Fruit fly (Drosophila melanogaster) whole organism, embryonic: ENCODE results near the gene sno.

Experiments used
- Antp ChIP-seq: fragments of 200-800 bp; sonication (Bioruptor generic); optimal IDR thresholded peaks from 3 replicates; lab custom pipeline; 2016; ENCODE audit warnings: missing biosample characterization, missing genetic modification characterization
- Atf6 ChIP-seq: fragments of 200-800 bp; sonication (Bioruptor generic); IDR thresholded peaks from 2 replicates; pipeline ENCODE4 v1.3.6; 2022; ENCODE audit warnings: missing biosample characterization, missing genetic modification characterization
- B-H2 ChIP-seq: fragments of 200-800 bp; sonication (Bioruptor generic); optimal IDR thresholded peaks from 2 replicates; lab custom pipeline; 2018; ENCODE audit warnings: missing biosample characterization, mild to moderate bottlenecking, missing genetic modification characterization
- BEAF-32 ChIP-seq: fragments of 200-800 bp; sonication (Bioruptor generic); optimal IDR thresholded peaks from 3 replicates; lab custom pipeline; 2017; ENCODE audit warnings: missing biosample characterization, missing genetic modification characterization, mild to moderate bottlenecking, moderate library complexity, missing genetic modification reagents
- Bgb ChIP-seq: fragments of 200-800 bp; sonication (Bioruptor generic); IDR thresholded peaks from 2 replicates; pipeline ENCODE4 v1.3.6; 2022; ENCODE audit warnings: missing biosample characterization, missing genetic modification characterization; ENCODE audit not compliant: partially characterized antibody
- CG10209 ChIP-seq: fragments of 200-800 bp; sonication (Bioruptor generic); optimal IDR thresholded peaks from 3 replicates; lab custom pipeline; 2017; ENCODE audit warnings: missing biosample characterization, mild to moderate bottlenecking, missing genetic modification characterization, missing genetic modification reagents
- CG10543 ChIP-seq: fragments of 200-800 bp; sonication (Bioruptor generic); optimal IDR thresholded peaks from 3 replicates; lab custom pipeline; 2017; ENCODE audit warnings: missing biosample characterization, mild to moderate bottlenecking, missing genetic modification characterization, moderate library complexity
- CG12236 ChIP-seq: fragments of 200-800 bp; sonication (Bioruptor generic); optimal IDR thresholded peaks from 2 replicates; lab custom pipeline; 2016; ENCODE audit warnings: missing biosample characterization, missing genetic modification characterization
- CG12299 ChIP-seq: fragments of 200-800 bp; sonication (Bioruptor generic); optimal IDR thresholded peaks from 2 replicates; lab custom pipeline; 2018; ENCODE audit warnings: missing biosample characterization, mild to moderate bottlenecking, missing genetic modification characterization
- CG13123 ChIP-seq: fragments of 200-800 bp; sonication (Bioruptor generic); optimal IDR thresholded peaks from 2 replicates; lab custom pipeline; 2016; ENCODE audit warnings: missing biosample characterization, missing genetic modification characterization
- CG14441 ChIP-seq: fragments of 200-800 bp; sonication (Bioruptor generic); IDR thresholded peaks from 2 replicates; pipeline ENCODE4 v1.3.6; 2022; ENCODE audit warnings: missing biosample characterization, missing genetic modification characterization
- CG15269 ChIP-seq: fragments of 200-800 bp; sonication (Bioruptor generic); optimal IDR thresholded peaks from 2 replicates; lab custom pipeline; 2018; ENCODE audit warnings: missing biosample characterization, mild to moderate bottlenecking, missing genetic modification characterization, moderate library complexity
- CG17568 ChIP-seq: fragments of 200-800 bp; sonication (Bioruptor generic); optimal IDR thresholded peaks from 2 replicates; lab custom pipeline; 2018; ENCODE audit warnings: missing biosample characterization, mild to moderate bottlenecking, missing genetic modification characterization, moderate library complexity
- CG1832 ChIP-seq: fragments of 200-800 bp; sonication (Bioruptor generic); optimal IDR thresholded peaks from 2 replicates; lab custom pipeline; 2017; ENCODE audit warnings: missing biosample characterization, mild to moderate bottlenecking, missing genetic modification characterization, inconsistent platforms
- CG18764 ChIP-seq: fragments of 200-800 bp; sonication (Bioruptor generic); optimal IDR thresholded peaks from 3 replicates; lab custom pipeline; 2016; ENCODE audit warnings: missing biosample characterization, missing genetic modification characterization
- CG2120 ChIP-seq: fragments of 200-800 bp; sonication (Bioruptor generic); optimal IDR thresholded peaks from 3 replicates; lab custom pipeline; 2016; ENCODE audit warnings: missing biosample characterization, missing genetic modification characterization
- CG33557 ChIP-seq: fragments of 200-800 bp; sonication (Bioruptor generic); optimal IDR thresholded peaks from 2 replicates; lab custom pipeline; 2019; ENCODE audit warnings: missing biosample characterization, mild to moderate bottlenecking, missing genetic modification characterization, moderate library complexity
- CG42726 ChIP-seq: fragments of 200-800 bp; sonication (Bioruptor generic); IDR thresholded peaks from 2 replicates; pipeline ENCODE4 v1.3.6; 2022; ENCODE audit warnings: missing biosample characterization, missing genetic modification characterization; ENCODE audit not compliant: partially characterized antibody
- CG4424 ChIP-seq: fragments of 200-800 bp; sonication (Bioruptor generic); optimal IDR thresholded peaks from 3 replicates; lab custom pipeline; 2016; ENCODE audit warnings: missing biosample characterization, missing genetic modification characterization
- CG4820 ChIP-seq: fragments of 200-800 bp; sonication (Bioruptor generic); optimal IDR thresholded peaks from 3 replicates; lab custom pipeline; 2016; ENCODE audit warnings: missing biosample characterization, missing genetic modification characterization
- CG4854 ChIP-seq: fragments of 200-800 bp; sonication (Bioruptor generic); optimal IDR thresholded peaks from 2 replicates; lab custom pipeline; 2016; ENCODE audit warnings: missing biosample characterization, missing genetic modification characterization, inconsistent platforms
- CG7987 ChIP-seq: fragments of 200-800 bp; sonication (Bioruptor generic); optimal IDR thresholded peaks from 2 replicates; lab custom pipeline; 2018; ENCODE audit warnings: missing biosample characterization, mild to moderate bottlenecking, missing genetic modification characterization, moderate library complexity
- CG9797 ChIP-seq: fragments of 200-800 bp; sonication (Bioruptor generic); optimal IDR thresholded peaks from 3 replicates; lab custom pipeline; 2018; ENCODE audit warnings: missing biosample characterization, mild to moderate bottlenecking, missing genetic modification characterization
- CG9817 ChIP-seq: fragments of 200-800 bp; sonication (Bioruptor generic); optimal IDR thresholded peaks from 2 replicates; lab custom pipeline; 2018; ENCODE audit warnings: missing biosample characterization, mild to moderate bottlenecking, missing genetic modification characterization, moderate library complexity
- CTCF ChIP-seq: fragments of 200-800 bp; sonication (Bioruptor generic); optimal IDR thresholded peaks from 2 replicates; lab custom pipeline; 2017; ENCODE audit warnings: missing biosample characterization, mild to moderate bottlenecking, missing genetic modification characterization, moderate library complexity
- Dll ChIP-seq: fragments of 200-800 bp; sonication (Bioruptor generic); IDR thresholded peaks from 4 replicates; pipeline ENCODE4 v1.3.6; 2022; ENCODE audit warnings: missing biosample characterization, missing genetic modification characterization; ENCODE audit not compliant: partially characterized antibody
- Ets97D ChIP-seq: fragments of 200-800 bp; sonication (Bioruptor generic); optimal IDR thresholded peaks from 3 replicates; lab custom pipeline; 2016; ENCODE audit warnings: missing biosample characterization, missing genetic modification characterization
- HHEX ChIP-seq: fragments of 200-800 bp; sonication (Bioruptor generic); optimal IDR thresholded peaks from 3 replicates; lab custom pipeline; 2017; ENCODE audit warnings: missing biosample characterization, mild to moderate bottlenecking, missing genetic modification characterization, missing genetic modification reagents
- HLH4C ChIP-seq: fragments of 200-800 bp; sonication (Bioruptor generic); IDR thresholded peaks from 3 replicates; pipeline ENCODE4 v1.3.6; 2022; ENCODE audit warnings: missing biosample characterization, missing genetic modification characterization; ENCODE audit not compliant: partially characterized antibody
- Hmx ChIP-seq: fragments of 200-800 bp; sonication (Bioruptor generic); optimal IDR thresholded peaks from 2 replicates; lab custom pipeline; 2016; ENCODE audit warnings: missing biosample characterization, missing genetic modification characterization
- Jarid2 ChIP-seq: fragments of 200-800 bp; sonication (Bioruptor generic); optimal IDR thresholded peaks from 3 replicates; lab custom pipeline; 2017; ENCODE audit warnings: mild to moderate bottlenecking, missing biosample characterization, missing genetic modification reagents, missing genetic modification characterization
- Ravus ChIP-seq: fragments of 200-800 bp; sonication (Bioruptor generic); IDR thresholded peaks from 2 replicates; pipeline ENCODE4 v1.3.6; 2022; ENCODE audit warnings: missing biosample characterization, missing genetic modification characterization
- Vsx1 ChIP-seq: fragments of 200-800 bp; sonication (Bioruptor generic); optimal IDR thresholded peaks from 2 replicates; lab custom pipeline; 2017; ENCODE audit warnings: missing biosample characterization, mild to moderate bottlenecking, missing genetic modification characterization, missing genetic modification reagents
- aop ChIP-seq: fragments of 200-800 bp; sonication (Bioruptor generic); IDR thresholded peaks from 2 replicates; pipeline ENCODE4 v1.3.6; 2022; ENCODE audit warnings: missing biosample characterization, missing genetic modification characterization
- bbx ChIP-seq: fragments of 200-800 bp; sonication (Bioruptor generic); IDR thresholded peaks from 2 replicates; pipeline ENCODE4 v1.3.6; 2022; ENCODE audit warnings: missing biosample characterization, missing genetic modification characterization; ENCODE audit not compliant: partially characterized antibody
- cato ChIP-seq: fragments of 200-800 bp; sonication (Bioruptor generic); optimal IDR thresholded peaks from 2 replicates; lab custom pipeline; 2016; ENCODE audit warnings: missing biosample characterization, missing genetic modification characterization, borderline replicate concordance
- danr ChIP-seq: fragments of 200-800 bp; sonication (Bioruptor generic); IDR thresholded peaks from 2 replicates; pipeline ENCODE4 v1.3.6; 2022; ENCODE audit warnings: missing biosample characterization, missing genetic modification characterization
- disco-r ChIP-seq: fragments of 200-800 bp; sonication (Bioruptor generic); optimal IDR thresholded peaks from 2 replicates; lab custom pipeline; 2016; ENCODE audit warnings: missing biosample characterization, missing genetic modification characterization
- fd96Cb ChIP-seq: fragments of 200-800 bp; sonication (Bioruptor generic); optimal IDR thresholded peaks from 2 replicates; lab custom pipeline; 2018; ENCODE audit warnings: missing biosample characterization, mild to moderate bottlenecking, missing genetic modification characterization, moderate library complexity
- gem ChIP-seq: fragments of 200-800 bp; sonication (Bioruptor generic); optimal IDR thresholded peaks from 2 replicates; lab custom pipeline; 2019; ENCODE audit warnings: missing biosample characterization, mild to moderate bottlenecking, missing genetic modification characterization, moderate library complexity
- h ChIP-seq: fragments of >200 bp; optimal IDR thresholded peaks from 2 replicates; lab custom pipeline; 2017
- hbn ChIP-seq: fragments of 200-800 bp; sonication (Bioruptor generic); IDR thresholded peaks from 2 replicates; pipeline ENCODE4 v1.3.6; 2022; ENCODE audit warnings: missing biosample characterization, missing genetic modification characterization; ENCODE audit not compliant: partially characterized antibody
- ind ChIP-seq: fragments of 200-800 bp; sonication (Bioruptor generic); optimal IDR thresholded peaks from 3 replicates; lab custom pipeline; 2016; ENCODE audit warnings: missing biosample characterization, missing genetic modification characterization
- rib ChIP-seq: fragments of 200-800 bp; sonication (Bioruptor generic); IDR thresholded peaks from 2 replicates; pipeline ENCODE4 v1.3.6; 2022; ENCODE audit warnings: missing biosample characterization, missing genetic modification characterization
- tap ChIP-seq: fragments of 200-800 bp; optimal IDR thresholded peaks from 3 replicates; lab custom pipeline; 2019; ENCODE audit warnings: missing biosample characterization, mild to moderate bottlenecking, missing genetic modification characterization, moderate library complexity
- zen ChIP-seq: fragments of 200-800 bp; sonication (Bioruptor generic); optimal IDR thresholded peaks from 3 replicates; lab custom pipeline; 2018; ENCODE audit warnings: missing biosample characterization, mild to moderate bottlenecking, missing genetic modification characterization, moderate library complexity

Gene sno

dm6 chrX:13159481-13159880, 52.0 kb downstream of the sno start, which contains the start of the genes Bap60 and CG12096 (continued):
- no peak for TF ChIP-seq CG17568
- peak; percentile 56 for TF ChIP-seq CG4854 (GFP tag; lab: Kevin White, UChicago)
- no peak for TF ChIP-seq aop (GFP tag; lab: Robert Waterston, UW)
- TF ChIP-seq Vsx1 (GFP tag; lab: Kevin White, UChicago): no peak
- peak; percentile 73 for TF ChIP-seq CG10543
- peak; percentile 79 for TF ChIP-seq ind (GFP tag; lab: Kevin White, UChicago)
- peak; percentile 34 for TF ChIP-seq CG13123 (GFP tag; lab: Kevin White, UChicago)
- no peak for TF ChIP-seq Hmx (GFP tag; lab: Kevin White, UChicago)
- peak; percentile 43 for TF ChIP-seq CG42726 (GFP tag; lab: Robert Waterston, UW)
- peak; percentile 9 for TF ChIP-seq Jarid2 (GFP tag; lab: Kevin White, UChicago)
- TF ChIP-seq CG10209 (GFP tag; lab: Kevin White, UChicago): peak; percentile 52
- peak; percentile 83 for TF ChIP-seq gem (tag; lab: Kevin White, UChicago)
- TF ChIP-seq CG7987 (GFP tag; lab: Kevin White, UChicago): peak; percentile 28
- peak; percentile 88 for TF ChIP-seq Bgb
- peak; percentile 26; the same call in 1 of the 2 replicates for TF ChIP-seq Atf6 (GFP tag; lab: Robert Waterston, UW)
- TF ChIP-seq BEAF-32 (GFP tag; lab: Kevin White, UChicago): peak; percentile 97
- TF ChIP-seq CG33557 (GFP tag; lab: Kevin White, UChicago): peak; percentile 68
- TF ChIP-seq CG9797 (GFP tag; lab: Kevin White, UChicago): peak; percentile 55
- peak; percentile 97 for TF ChIP-seq Dll (GFP tag; lab: Robert Waterston, UW)
- peak; percentile 85 for TF ChIP-seq CG9817 (tag; lab: Kevin White, UChicago)
- peak; percentile 51; the same call in 1 of the 2 replicates for TF ChIP-seq CG14441 (GFP tag; lab: Robert Waterston, UW)
- peak; percentile 32 for TF ChIP-seq CTCF (GFP tag; lab: Kevin White, UChicago)
- no peak for TF ChIP-seq Ravus (GFP tag; lab: Robert Waterston, UW)
- peak; percentile 26 for TF ChIP-seq HHEX (GFP tag; lab: Kevin White, UChicago)
- TF ChIP-seq CG2120: peak; percentile 90
- peak; percentile 56 for TF ChIP-seq fd96Cb
- peak; percentile 75 for TF ChIP-seq bbx
- peak; percentile 57 for TF ChIP-seq disco-r (GFP tag; lab: Kevin White, UChicago)
- TF ChIP-seq cato: peak; percentile 25
- no peak for TF ChIP-seq danr (GFP tag; lab: Robert Waterston, UW)
- no peak for TF ChIP-seq CG12236 (GFP tag; lab: Kevin White, UChicago)
- TF ChIP-seq Ets97D (GFP tag; lab: Kevin White, UChicago): peak; percentile 87
- peak; percentile 50 for TF ChIP-seq CG12299
- peak; percentile 69 for TF ChIP-seq CG15269
- peak; percentile 37 for TF ChIP-seq zen (tag; lab: Kevin White, UChicago)
- peak; percentile 74 for TF ChIP-seq B-H2 (GFP tag; lab: Kevin White, UChicago)
- peak; percentile 94 for TF ChIP-seq HLH4C (GFP tag; lab: Robert Waterston, UW)
- no peak for TF ChIP-seq rib (GFP tag; lab: Robert Waterston, UW)
- TF ChIP-seq CG4820 (GFP tag; lab: Kevin White, UChicago): peak; percentile 65
- peak; percentile 73 for TF ChIP-seq Antp (GFP tag; lab: Kevin White, UChicago)
- TF ChIP-seq tap (tag; lab: Kevin White, UChicago): no peak
- peak; percentile 92 for TF ChIP-seq hbn (GFP tag; lab: Robert Waterston, UW)
- no peak for TF ChIP-seq h (lab: Kevin White, UChicago)
- peak; percentile 51 for TF ChIP-seq CG4424
- peak; percentile 46 for TF ChIP-seq CG18764 (GFP tag; lab: Kevin White, UChicago)
- TF ChIP-seq CG1832: no peak
